Fruit fly (Drosophila melanogaster) whole organism, embryonic: Measurements from ENCODE around the gene PIG-U.

ENCODE experiments used
- Asciz ChIP-seq: fragments of 200-800 bp; sonication (Bioruptor generic); optimal IDR thresholded peaks from 2 replicates; lab custom pipeline; 2017; ENCODE audit warnings: missing biosample characterization, mild to moderate bottlenecking, missing genetic modification characterization, missing genetic modification reagents
- Atf-2 ChIP-seq: fragments of 200-800 bp; sonication (Bioruptor generic); optimal IDR thresholded peaks from 2 replicates; lab custom pipeline; 2016; ENCODE audit warnings: missing biosample characterization, missing genetic modification characterization
- CG10147 ChIP-seq: fragments of 200-800 bp; sonication (Bioruptor generic); optimal IDR thresholded peaks from 2 replicates; lab custom pipeline; 2019; ENCODE audit warnings: missing biosample characterization, mild to moderate bottlenecking, missing genetic modification characterization, moderate library complexity
- CG10274 ChIP-seq: fragments of 200-800 bp; sonication (Bioruptor generic); optimal IDR thresholded peaks from 3 replicates; lab custom pipeline; 2017; ENCODE audit warnings: missing biosample characterization, mild to moderate bottlenecking, missing genetic modification characterization
- CG11247 ChIP-seq: fragments of 200-800 bp; sonication (Bioruptor generic); IDR thresholded peaks from 2 replicates; pipeline ENCODE4 v1.3.6; 2022; ENCODE audit warnings: missing biosample characterization, missing genetic modification characterization
- CG13123 ChIP-seq: fragments of 200-800 bp; sonication (Bioruptor generic); optimal IDR thresholded peaks from 2 replicates; lab custom pipeline; 2016; ENCODE audit warnings: missing biosample characterization, missing genetic modification characterization
- CG14441 ChIP-seq: fragments of 200-800 bp; sonication (Bioruptor generic); IDR thresholded peaks from 2 replicates; pipeline ENCODE4 v1.3.6; 2022; ENCODE audit warnings: missing biosample characterization, missing genetic modification characterization
- CG16779 ChIP-seq: fragments of 200-800 bp; sonication (Bioruptor generic); IDR thresholded peaks from 2 replicates; pipeline ENCODE4 v1.3.6; 2022; ENCODE audit warnings: missing biosample characterization, missing genetic modification characterization
- CG16813 ChIP-seq: fragments of 200-800 bp; sonication (Bioruptor generic); IDR thresholded peaks from 3 replicates; pipeline ENCODE4 v1.3.6; 2022; ENCODE audit warnings: missing biosample characterization, missing genetic modification characterization; ENCODE audit not compliant: partially characterized antibody
- CG17802 ChIP-seq: fragments of 200-800 bp; sonication (Bioruptor generic); optimal IDR thresholded peaks from 2 replicates; lab custom pipeline; 2018; ENCODE audit warnings: missing biosample characterization, mild to moderate bottlenecking, missing genetic modification characterization, moderate library complexity
- CG2120 ChIP-seq: fragments of 200-800 bp; sonication (Bioruptor generic); optimal IDR thresholded peaks from 3 replicates; lab custom pipeline; 2016; ENCODE audit warnings: missing biosample characterization, missing genetic modification characterization
- CG2678 ChIP-seq: fragments of 200-800 bp; sonication (Bioruptor generic); optimal IDR thresholded peaks from 3 replicates; lab custom pipeline; 2019; ENCODE audit warnings: missing biosample characterization, mild to moderate bottlenecking, missing genetic modification characterization, moderate library complexity
- CG31365 ChIP-seq: fragments of 200-800 bp; sonication (Bioruptor generic); optimal IDR thresholded peaks from 2 replicates; lab custom pipeline; 2018; ENCODE audit warnings: missing biosample characterization, mild to moderate bottlenecking, missing genetic modification characterization
- CG32767 ChIP-seq: fragments of 200-800 bp; sonication (Bioruptor generic); IDR thresholded peaks from 2 replicates; pipeline ENCODE4 v1.3.6; 2022; ENCODE audit warnings: missing biosample characterization, missing genetic modification characterization
- CG3847 ChIP-seq: fragments of 200-800 bp; sonication (Bioruptor generic); IDR thresholded peaks from 2 replicates; pipeline ENCODE4 v1.3.6; 2022; ENCODE audit warnings: missing biosample characterization, missing genetic modification characterization
- CG3995 ChIP-seq: fragments of 200-800 bp; sonication (Bioruptor generic); optimal IDR thresholded peaks from 3 replicates; lab custom pipeline; 2016; ENCODE audit warnings: missing biosample characterization, missing genetic modification characterization
- CG4617 ChIP-seq: fragments of 200-800 bp; sonication (Bioruptor generic); optimal IDR thresholded peaks from 3 replicates; lab custom pipeline; 2016; ENCODE audit warnings: missing biosample characterization, missing genetic modification characterization, borderline replicate concordance
- CG8765 ChIP-seq: fragments of 200-800 bp; sonication (Bioruptor generic); IDR thresholded peaks from 2 replicates; pipeline ENCODE4 v1.3.6; 2022; ENCODE audit warnings: missing biosample characterization, missing genetic modification characterization
- CG9215 ChIP-seq: fragments of 200-800 bp; sonication (Bioruptor generic); IDR thresholded peaks from 2 replicates; pipeline ENCODE4 v1.3.6; 2022; ENCODE audit warnings: missing biosample characterization, missing genetic modification characterization
- CTCF ChIP-seq: fragments of 200-800 bp; sonication (Bioruptor generic); optimal IDR thresholded peaks from 2 replicates; lab custom pipeline; 2017; ENCODE audit warnings: missing biosample characterization, mild to moderate bottlenecking, missing genetic modification characterization, moderate library complexity
- Dip3 ChIP-seq: fragments of 200-800 bp; sonication (Bioruptor generic); optimal IDR thresholded peaks from 3 replicates; lab custom pipeline; 2016; ENCODE audit warnings: missing biosample characterization, missing genetic modification characterization
- ERR ChIP-seq: fragments of 200-800 bp; sonication (Bioruptor generic); optimal IDR thresholded peaks from 2 replicates; lab custom pipeline; 2016; ENCODE audit warnings: missing biosample characterization, missing genetic modification characterization
- Eip74EF ChIP-seq, 2 experiments: fragments of 200-800 bp in 1 of 2; fragments of >200 bp in 1 of 2; sonication (Bioruptor generic) in 1 of 2; optimal IDR thresholded peaks; 2 replicates each; lab custom pipeline; 2017 to 2019; ENCODE audit warnings: missing biosample characterization in 2 of 2, missing genetic modification characterization in 2 of 2, mild to moderate bottlenecking in 1 of 2, moderate library complexity in 1 of 2
- Elba2 ChIP-seq: fragments of 200-800 bp; sonication (Bioruptor generic); optimal IDR thresholded peaks from 3 replicates; lab custom pipeline; 2016; ENCODE audit warnings: missing biosample characterization, missing genetic modification characterization
- Hey ChIP-seq: fragments of 200-800 bp; sonication (Bioruptor generic); optimal IDR thresholded peaks from 3 replicates; lab custom pipeline; 2018; ENCODE audit warnings: missing biosample characterization, mild to moderate bottlenecking, missing genetic modification characterization
- Med ChIP-seq: fragments of 200-800 bp; sonication (Bioruptor generic); peaks from one replicate; lab custom pipeline; 2016; ENCODE audit warnings: missing biosample characterization, missing genetic modification characterization, mild to moderate bottlenecking, inconsistent platforms, moderate library complexity
- NFAT ChIP-seq: fragments of 200-800 bp; sonication (Bioruptor generic); IDR thresholded peaks from 2 replicates; pipeline ENCODE4 v1.3.6; 2022; ENCODE audit warnings: missing biosample characterization, missing genetic modification characterization
- NK7.1 ChIP-seq: fragments of 200-800 bp; sonication (Bioruptor generic); optimal IDR thresholded peaks from 3 replicates; lab custom pipeline; 2016; ENCODE audit warnings: missing biosample characterization, missing genetic modification characterization
- PHDP ChIP-seq: fragments of 200-800 bp; sonication (Bioruptor generic); optimal IDR thresholded peaks from 3 replicates; lab custom pipeline; 2018; ENCODE audit warnings: missing biosample characterization, mild to moderate bottlenecking, missing genetic modification characterization, moderate library complexity
- Rx ChIP-seq: fragments of 200-800 bp; sonication (Bioruptor generic); IDR thresholded peaks from 2 replicates; pipeline ENCODE4 v1.3.6; 2022; ENCODE audit warnings: missing biosample characterization, missing genetic modification characterization
- Six4 ChIP-seq: fragments of 200-800 bp; sonication (Bioruptor generic); optimal IDR thresholded peaks from 2 replicates; lab custom pipeline; 2016; ENCODE audit warnings: missing biosample characterization, missing genetic modification characterization
- Usf ChIP-seq: fragments of 200-800 bp; sonication (Bioruptor generic); optimal IDR thresholded peaks from 2 replicates; lab custom pipeline; 2017; ENCODE audit warnings: missing genotype, missing biosample characterization, missing genetic modification characterization
- Xbp1 ChIP-seq: fragments of 200-800 bp; sonication (Bioruptor generic); optimal IDR thresholded peaks from 3 replicates; lab custom pipeline; 2016; ENCODE audit warnings: missing biosample characterization, mild to moderate bottlenecking, missing genetic modification characterization
- bab2 ChIP-seq: fragments of 200-800 bp; sonication (Bioruptor generic); optimal IDR thresholded peaks from 2 replicates; lab custom pipeline; 2016; ENCODE audit warnings: missing biosample characterization, missing genetic modification characterization
- crol ChIP-seq: fragments of 200-800 bp; sonication (Bioruptor generic); IDR thresholded peaks from 2 replicates; pipeline ENCODE4 v1.3.6; 2022; ENCODE audit warnings: missing biosample characterization, missing genetic modification characterization
- da ChIP-seq: fragments of 200-800 bp; sonication (Bioruptor generic); optimal IDR thresholded peaks from 2 replicates; lab custom pipeline; 2016; ENCODE audit warnings: missing biosample characterization, missing genetic modification characterization
- exex ChIP-seq: fragments of 200-800 bp; sonication (Bioruptor generic); optimal IDR thresholded peaks from 4 replicates; lab custom pipeline; 2018; ENCODE audit warnings: missing biosample characterization, mild to moderate bottlenecking, missing genetic modification characterization, moderate library complexity
- gcm2 ChIP-seq: fragments of 200-800 bp; sonication (Bioruptor generic); optimal IDR thresholded peaks from 2 replicates; lab custom pipeline; 2016; ENCODE audit warnings: missing biosample characterization, missing genetic modification characterization
- gfzf ChIP-seq: fragments of 200-800 bp; sonication (Bioruptor generic); optimal IDR thresholded peaks from 2 replicates; lab custom pipeline; 2016; ENCODE audit warnings: missing biosample characterization, mild to moderate bottlenecking, missing genetic modification characterization, moderate library complexity
- lov ChIP-seq, 2 experiments: fragments of 200-800 bp in 1 of 2; fragments of >200 bp in 1 of 2; sonication (Bioruptor generic) in 1 of 2; IDR thresholded peaks in 1 of 2; optimal IDR thresholded peaks in 1 of 2; 2 replicates in 1 of 2; 3 replicates in 1 of 2; pipeline versions ENCODE4 v1.3.6 to Lab custom; 2017 to 2022; ENCODE audit warnings: missing biosample characterization in 1 of 2, missing genetic modification characterization in 1 of 2
- nau ChIP-seq: fragments of 200-800 bp; sonication (Bioruptor generic); optimal IDR thresholded peaks from 3 replicates; lab custom pipeline; 2017; ENCODE audit warnings: missing biosample characterization, mild to moderate bottlenecking, missing genetic modification characterization, missing genetic modification reagents
- org-1 ChIP-seq: fragments of 200-800 bp; sonication (Bioruptor generic); optimal IDR thresholded peaks from 2 replicates; lab custom pipeline; 2017; ENCODE audit warnings: missing biosample characterization, missing genetic modification characterization
- otp ChIP-seq: fragments of 200-800 bp; sonication (Bioruptor generic); IDR thresholded peaks from 3 replicates; pipeline ENCODE4, ENCODE4 v1.3.6; 2022; ENCODE audit warnings: missing biosample characterization, missing genetic modification characterization
- pho ChIP-seq: fragments of 200-800 bp; sonication (Bioruptor generic); optimal IDR thresholded peaks from 2 replicates; lab custom pipeline; 2016; ENCODE audit warnings: missing biosample characterization, missing genetic modification characterization
- prd ChIP-seq, 3 experiments: fragments of >200 bp in 2 of 3; fragments of 200-800 bp in 1 of 3; sonication (Bioruptor generic) in 1 of 3; optimal IDR thresholded peaks in 2 of 3; IDR thresholded peaks in 1 of 3; 2 replicates in 2 of 3; 3 replicates in 1 of 3; pipeline versions ENCODE4 v1.3.6 to Lab custom; 2017 to 2022; ENCODE audit warnings: missing biosample characterization in 1 of 3, missing genetic modification characterization in 1 of 3
- sna ChIP-seq: fragments of 200-800 bp; sonication (Bioruptor generic); IDR thresholded peaks from 2 replicates; pipeline ENCODE4 v1.3.6; 2022; ENCODE audit warnings: missing biosample characterization, missing genetic modification characterization; ENCODE audit not compliant: partially characterized antibody
- sob ChIP-seq: fragments of 200-800 bp; sonication (Bioruptor generic); IDR thresholded peaks from 2 replicates; pipeline ENCODE4 v1.3.6; 2022; ENCODE audit warnings: missing biosample characterization, missing genetic modification characterization
- sug ChIP-seq: fragments of 200-800 bp; optimal IDR thresholded peaks from 2 replicates; lab custom pipeline; 2019; ENCODE audit warnings: missing biosample characterization, mild to moderate bottlenecking, missing genetic modification characterization, moderate library complexity
- z ChIP-seq: fragments of 200-800 bp; sonication (Bioruptor generic); IDR thresholded peaks from 3 replicates; pipeline ENCODE4 v1.3.6; 2022; ENCODE audit warnings: missing biosample characterization, missing genetic modification characterization
- zf30C ChIP-seq: fragments of 200-800 bp; sonication (Bioruptor generic); optimal IDR thresholded peaks from 3 replicates; lab custom pipeline; 2018; ENCODE audit warnings: missing biosample characterization, mild to moderate bottlenecking, missing genetic modification characterization
- zfh1 ChIP-seq: fragments of 200-800 bp; sonication (Bioruptor generic); IDR thresholded peaks from 3 replicates; pipeline ENCODE4 v1.3.6; 2022; ENCODE audit warnings: missing biosample characterization, missing genetic modification characterization

PIG-U gene

dm6 chr2L:8514748-8515147 is at the start of gene PIG-U, which contains the start of gene CG13097:
Gene PIG-U, plus strand, starts transcription at chr2L:8515096.
Gene CG13097, minus strand, starts transcription at chr2L:8514868.
- TF ChIP-seq sna (GFP tag; lab: Robert Waterston, UW) (peak; percentile 98), Xbp1 (GFP tag; lab: Kevin White, UChicago) (peak; percentile 87), Dip3 (GFP tag; lab: Kevin White, UChicago) (peak; percentile 84), NK7.1 (GFP tag; lab: Kevin White, UChicago) (peak; percentile 52), NFAT (GFP tag; lab: Robert Waterston, UW) (peak; percentile 66), Asciz (GFP tag; lab: Kevin White, UChicago) (no peak), gfzf (no peak), CG8765 (GFP tag; lab: Robert Waterston, UW) (peak; percentile 71), prd (optimal IDR thresholded peaks at IDR 0.05; lab: Kevin White, UChicago) (no peak), prd (GFP tag; IDR thresholded peaks at IDR 0.05; lab: Robert Waterston, UW) (peak; percentile 90), Rx (GFP tag; lab: Robert Waterston, UW) (peak; percentile 59; the same call in 1 of the 2 replicates), zf30C (GFP tag; lab: Kevin White, UChicago) (no peak), CG16779 (GFP tag; lab: Robert Waterston, UW) (no peak), z (GFP tag; lab: Robert Waterston, UW) (no peak), PHDP (tag; lab: Kevin White, UChicago) (peak; percentile 75), CG11247 (peak; percentile 77), sob (GFP tag; lab: Robert Waterston, UW) (peak; percentile 94), crol (GFP tag; lab: Robert Waterston, UW) (no peak), org-1 (GFP tag; lab: Kevin White, UChicago) (peak; percentile 24), Hey (tag; lab: Kevin White, UChicago) (no peak), Med (GFP tag; lab: Kevin White, UChicago) (peak; percentile 96), CG16813 (GFP tag; lab: Robert Waterston, UW) (peak; percentile 94), CG13123 (GFP tag; lab: Kevin White, UChicago) (peak; percentile 63), CG14441 (GFP tag; lab: Robert Waterston, UW) (peak; percentile 76), nau (GFP tag; lab: Kevin White, UChicago) (no peak), lov (optimal IDR thresholded peaks at IDR 0.05; lab: Kevin White, UChicago) (no peak), lov (GFP tag; IDR thresholded peaks at IDR 0.05; lab: Robert Waterston, UW) (no peak), Atf-2 (GFP tag; lab: Kevin White, UChicago) (peak; percentile 68), da (peak; percentile 39), pho (GFP tag; lab: Kevin White, UChicago) (peak; percentile 74), Eip74EF (GFP tag; optimal IDR thresholded peaks at IDR 0.05; lab: Kevin White, UChicago) (no peak), gcm2 (GFP tag; lab: Kevin White, UChicago) (no peak), CG32767 (GFP tag; lab: Robert Waterston, UW) (peak; percentile 57; the same call in 1 of the 2 replicates), Usf (GFP tag; lab: Kevin White, UChicago) (peak; percentile 20), CG3847 (GFP tag; lab: Robert Waterston, UW) (peak; percentile 83), CG10274 (GFP tag; lab: Kevin White, UChicago) (peak; percentile 29), otp (GFP tag; lab: Robert Waterston, UW) (0 out of 3 replicates have a peak, but pooled peaks have one; percentile 57), CTCF (peak; percentile 13), Elba2 (no peak), CG10147 (GFP tag; lab: Kevin White, UChicago) (peak; percentile 80), sug (peak; percentile 88), zfh1 (GFP tag; lab: Robert Waterston, UW) (peak; percentile 84), ERR (peak; percentile 61), CG3995 (GFP tag; lab: Kevin White, UChicago) (peak; percentile 92), bab2 (GFP tag; lab: Kevin White, UChicago) (peak; percentile 84), CG17802 (tag; lab: Kevin White, UChicago) (no peak), exex (tag; lab: Kevin White, UChicago) (peak; percentile 54), CG4617 (peak; percentile 91), CG9215 (peak; percentile 72), CG2678 (tag; lab: Kevin White, UChicago) (no peak), Six4 (GFP tag; lab: Kevin White, UChicago) (peak; percentile 74), CG2120 (GFP tag; lab: Kevin White, UChicago) (peak; percentile 92), CG31365 (no peak)
